Worm (Caenorhabditis elegans): ENCODE results near the gene mksr-1.

Gene mksr-1

ce11 chrX:1068986-1069385 is at the start of gene mksr-1:
mksr-1 (minus strand) TSS chrX:1069129.
- TF ChIP-seq ets-7 (tag; optimal IDR thresholded peaks at IDR 0.05) (peak; percentile 78), aly-1 (tag; optimal IDR thresholded peaks at IDR 0.05) (no peak)

- TF ChIP-seq ceh-13 (GFP tag; optimal IDR thresholded peaks at IDR 0.05) (no peak), hmg-4 (GFP tag; optimal IDR thresholded peaks at IDR 0.05) (no peak), ceh-36 (tag; optimal IDR thresholded peaks at IDR 0.05) (no peak), tra-4 (tag; optimal IDR thresholded peaks at IDR 0.05) (no peak), F13C5.2 (tag; optimal IDR thresholded peaks at IDR 0.05) (no peak), pes-1 (GFP tag; IDR thresholded peaks at IDR 0.05) (no peak), aly-1 (tag; optimal IDR thresholded peaks at IDR 0.05) (no peak), scrt-1 (GFP tag; IDR thresholded peaks at IDR 0.05) (no peak), tbx-37 (GFP tag; conservative IDR thresholded peaks at IDR 0.05) (no peak), tbx-11 (GFP tag; IDR thresholded peaks at IDR 0.05) (no peak), sea-1 (GFP tag; conservative IDR thresholded peaks at IDR 0.05) (no peak)
Measured at ce11 chrX:1117252-1117651, 48.3 kb upstream of the mksr-1 start.

DNA sequence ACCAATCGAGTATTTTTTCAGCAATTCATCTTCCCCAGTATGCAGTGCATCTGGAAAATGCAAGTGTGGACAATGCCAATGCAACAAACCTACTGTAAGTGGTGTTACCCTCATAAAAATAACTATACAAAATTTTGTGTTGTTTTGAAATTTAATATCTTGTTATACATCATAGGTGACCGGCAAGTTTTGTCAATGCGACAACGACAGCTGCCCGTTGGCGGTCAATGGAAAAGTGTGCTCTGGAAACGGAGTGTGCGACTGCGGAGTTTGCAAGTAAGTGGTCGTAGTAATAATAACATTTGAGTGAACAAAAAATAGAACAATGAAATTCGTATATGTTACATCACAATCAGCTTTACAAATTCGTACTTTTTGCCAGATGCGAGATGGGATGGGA is 46.3 kb upstream of the mksr-1 start:
- no peak for TF ChIP-seq tra-4 (tag; optimal IDR thresholded peaks at IDR 0.05)
- no peak for TF ChIP-seq F13C5.2 (tag; optimal IDR thresholded peaks at IDR 0.05)
- no peak for TF ChIP-seq ets-7 (tag; optimal IDR thresholded peaks at IDR 0.05)
- no peak for TF ChIP-seq hmbx-1 (tag; optimal IDR thresholded peaks at IDR 0.05)
- TF ChIP-seq tbx-37 (GFP tag; conservative IDR thresholded peaks at IDR 0.05): no peak
- no peak for TF ChIP-seq hnd-1 (tag; optimal IDR thresholded peaks at IDR 0.05)
- no peak for TF ChIP-seq sea-1 (GFP tag; conservative IDR thresholded peaks at IDR 0.05)
- TF ChIP-seq ceh-36 (tag; optimal IDR thresholded peaks at IDR 0.05): no peak

DNA sequence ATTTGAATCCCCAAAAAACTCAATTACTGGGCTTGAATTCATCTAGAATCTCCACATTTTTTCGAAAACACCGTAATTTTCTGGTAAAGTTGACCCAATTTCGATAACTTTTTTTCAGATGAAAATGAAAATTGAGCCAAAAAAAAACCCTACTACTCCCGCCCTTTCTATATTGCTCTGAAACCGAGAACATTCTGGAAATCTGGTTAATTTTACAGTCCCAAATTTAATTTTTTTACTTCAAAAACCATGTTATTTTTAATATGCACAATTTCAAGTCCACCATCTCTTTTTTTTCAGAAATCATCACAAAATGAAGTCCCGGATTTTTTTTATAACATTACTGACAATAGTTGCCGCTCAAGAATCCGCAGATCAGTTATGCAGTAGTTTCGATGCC is 42.7 kb upstream of the mksr-1 start, which contains the start of gene C05D9.3:
C05D9.3 (plus strand) TSS at position 301 of the 400 bp plus-strand sequence.
- TF ChIP-seq ceh-36 (tag; optimal IDR thresholded peaks at IDR 0.05): no peak
- TF ChIP-seq hmbx-1 (tag; optimal IDR thresholded peaks at IDR 0.05): no peak
- no peak for TF ChIP-seq F13C5.2 (tag; optimal IDR thresholded peaks at IDR 0.05)
- no peak for TF ChIP-seq hnd-1 (tag; optimal IDR thresholded peaks at IDR 0.05)
- no peak for TF ChIP-seq sea-1 (GFP tag; conservative IDR thresholded peaks at IDR 0.05)
- no peak for TF ChIP-seq ama-1 (optimal IDR thresholded peaks at IDR 0.05)
- TF ChIP-seq tbx-37 (GFP tag; conservative IDR thresholded peaks at IDR 0.05): no peak
- TF ChIP-seq ets-7 (tag; optimal IDR thresholded peaks at IDR 0.05): no peak
- TF ChIP-seq B0310.2 (tag; optimal IDR thresholded peaks at IDR 0.05): no peak
- no peak for TF ChIP-seq pes-1 (GFP tag; IDR thresholded peaks at IDR 0.05)
- TF ChIP-seq scrt-1 (GFP tag; IDR thresholded peaks at IDR 0.05): no peak
- no peak for TF ChIP-seq ceh-13 (GFP tag; optimal IDR thresholded peaks at IDR 0.05)
- no peak for TF ChIP-seq hmg-4 (GFP tag; optimal IDR thresholded peaks at IDR 0.05)

DNA sequence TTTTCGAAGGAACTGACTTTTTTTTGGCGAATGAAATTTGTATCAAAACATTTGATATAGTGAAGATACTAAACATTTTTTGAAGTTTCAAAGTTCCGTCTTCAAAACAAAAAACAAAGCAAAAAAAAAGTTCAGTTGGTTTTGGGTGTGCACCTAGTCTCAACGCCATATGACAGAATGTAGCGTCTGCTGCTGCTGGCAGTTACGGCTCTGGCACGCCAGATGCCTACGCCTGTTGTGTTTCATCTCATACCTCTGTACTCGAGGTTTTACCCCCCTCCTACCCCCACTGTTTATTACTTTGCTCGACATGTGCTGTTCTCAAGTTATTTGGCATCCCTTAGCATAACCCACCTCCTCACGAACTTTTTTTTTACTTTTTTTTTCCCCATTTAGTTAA is 41.8 kb upstream of the mksr-1 start:
- TF ChIP-seq hnd-1 (tag; optimal IDR thresholded peaks at IDR 0.05) (no peak), tbx-11 (GFP tag; IDR thresholded peaks at IDR 0.05) (no peak), tbx-37 (GFP tag; conservative IDR thresholded peaks at IDR 0.05) (no peak), aly-1 (tag; optimal IDR thresholded peaks at IDR 0.05) (no peak), scrt-1 (GFP tag; IDR thresholded peaks at IDR 0.05) (no peak), tra-4 (tag; optimal IDR thresholded peaks at IDR 0.05) (no peak), hmg-4 (GFP tag; optimal IDR thresholded peaks at IDR 0.05) (no peak), flt-1 (GFP tag; IDR thresholded peaks at IDR 0.05) (no peak), sea-1 (GFP tag; conservative IDR thresholded peaks at IDR 0.05) (no peak), ets-7 (tag; optimal IDR thresholded peaks at IDR 0.05) (no peak), ama-1 (optimal IDR thresholded peaks at IDR 0.05) (no peak), hmbx-1 (tag; optimal IDR thresholded peaks at IDR 0.05) (no peak), ceh-36 (tag; optimal IDR thresholded peaks at IDR 0.05) (no peak)

DNA sequence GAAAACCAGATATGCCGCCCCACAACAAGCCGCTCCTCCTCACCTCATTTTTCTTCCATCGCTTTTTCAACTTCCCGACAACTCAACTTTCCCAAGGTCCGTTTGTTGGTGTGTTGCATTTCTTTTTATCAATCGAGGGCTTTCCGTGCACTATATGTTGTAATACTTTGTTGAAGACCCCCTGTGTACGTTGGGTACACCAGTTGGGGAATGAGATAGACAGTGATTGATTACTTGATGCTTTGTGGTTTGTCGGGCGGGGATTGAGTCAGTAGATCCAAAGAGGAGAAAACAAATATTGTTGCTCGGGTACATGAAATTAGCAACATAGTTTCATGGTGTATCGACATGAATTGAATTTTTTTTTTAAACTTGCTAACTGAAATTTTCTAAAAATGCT is 39.9 kb upstream of the mksr-1 start:
- TF ChIP-seq tbx-11 (GFP tag; IDR thresholded peaks at IDR 0.05) (no peak), hmbx-1 (tag; optimal IDR thresholded peaks at IDR 0.05) (no peak), tra-4 (tag; optimal IDR thresholded peaks at IDR 0.05) (no peak)

DNA sequence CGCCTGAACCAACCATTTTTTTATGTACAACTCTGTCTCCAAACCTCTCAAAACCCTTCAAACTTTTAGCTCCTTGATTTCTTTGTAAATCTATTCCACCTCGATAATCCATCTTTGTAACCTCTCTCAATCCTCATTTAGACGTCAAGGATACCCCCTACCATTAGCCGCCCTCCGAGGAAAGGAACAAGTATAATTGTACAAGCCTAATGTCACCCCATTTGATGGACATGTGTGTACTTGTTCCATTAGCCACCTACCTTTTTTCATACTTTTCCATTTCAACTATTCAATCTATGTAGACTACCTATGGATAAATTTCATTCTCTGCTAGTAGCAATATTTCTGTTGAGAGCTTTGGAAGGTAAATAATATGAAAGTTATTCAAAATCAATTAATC is 38.8 kb upstream of the mksr-1 start, which contains the start of gene C05D9.4:
C05D9.4 (plus strand) TSS at position 301 of the 400 bp plus-strand sequence.
- no peak for TF ChIP-seq hmg-4 (GFP tag; optimal IDR thresholded peaks at IDR 0.05)
- no peak for TF ChIP-seq flt-1 (GFP tag; IDR thresholded peaks at IDR 0.05)
- no peak for TF ChIP-seq hnd-1 (tag; optimal IDR thresholded peaks at IDR 0.05)
- no peak for TF ChIP-seq B0310.2 (tag; optimal IDR thresholded peaks at IDR 0.05)
- TF ChIP-seq ets-7 (tag; optimal IDR thresholded peaks at IDR 0.05): no peak
- TF ChIP-seq aly-1 (tag; optimal IDR thresholded peaks at IDR 0.05): no peak
- TF ChIP-seq ceh-36 (tag; optimal IDR thresholded peaks at IDR 0.05): no peak
- TF ChIP-seq ama-1 (optimal IDR thresholded peaks at IDR 0.05): no peak
- TF ChIP-seq F13C5.2 (tag; optimal IDR thresholded peaks at IDR 0.05): no peak

ce11 chrX:1103702-1104262 is 34.9 kb upstream of the mksr-1 start, which contains the start of gene ife-4:
ife-4 (plus strand) TSS chrX:1104212.
- TF ChIP-seq hmg-4 (GFP tag; optimal IDR thresholded peaks at IDR 0.05): peak; percentile 71
- no peak for TF ChIP-seq hmbx-1 (tag; optimal IDR thresholded peaks at IDR 0.05)
- 0 out of 2 replicates have a peak, but pooled peaks have one; percentile 29 for TF ChIP-seq flt-1 (GFP tag; IDR thresholded peaks at IDR 0.05)
- peak; percentile 71 for TF ChIP-seq F13C5.2 (tag; optimal IDR thresholded peaks at IDR 0.05)

- peak; percentile 16 for TF ChIP-seq F13C5.2 (tag; optimal IDR thresholded peaks at IDR 0.05)
- no peak for TF ChIP-seq ceh-13 (GFP tag; optimal IDR thresholded peaks at IDR 0.05)
Measured at ce11 chrX:1096808-1097207, 27.9 kb upstream of the mksr-1 start, which contains the start of the genes pigx-1 and rme-6. pigx-1 (minus strand) TSS chrX:1097013. rme-6 (plus strand) TSS chrX:1097152.
